Fruit fly (Drosophila melanogaster): ENCODE data around the gene CG33189.

CG33189 gene

DNA sequence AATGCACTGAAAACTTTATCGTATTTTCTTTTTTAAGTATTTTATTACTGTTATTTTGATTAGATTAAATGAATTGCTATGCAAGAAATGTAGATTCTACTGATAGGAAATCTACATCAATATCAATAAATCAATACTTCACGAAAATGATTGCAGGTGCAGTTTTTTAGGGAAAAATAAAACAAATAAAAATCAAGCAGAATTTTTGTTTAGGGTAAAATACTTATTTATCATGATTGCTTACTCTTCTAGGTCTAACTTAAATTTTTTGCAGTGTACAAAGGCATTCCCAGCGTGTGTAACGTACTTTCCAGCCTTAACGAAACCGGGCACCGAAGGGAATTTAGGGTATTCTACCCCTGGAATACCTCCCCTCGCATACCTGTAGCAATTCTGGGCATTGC, 27.9 kb upstream of the CG33189 start (continued):
- TF ChIP-seq CG18599 (GFP tag; optimal IDR thresholded peaks at IDR 0.05) (peak; percentile 40), Six4 (GFP tag; optimal IDR thresholded peaks at IDR 0.05) (peak; percentile 56), CTCF (GFP tag; optimal IDR thresholded peaks at IDR 0.05) (no peak), CG6791 (GFP tag; IDR thresholded peaks at IDR 0.05; ENCODE audit: partially characterized antibody) (no peak), CG14441 (GFP tag; IDR thresholded peaks at IDR 0.05) (peak; percentile 6; the same call in 1 of the 2 replicates), Bdp1 (GFP tag; optimal IDR thresholded peaks at IDR 0.05) (peak; percentile 5), fd3F (GFP tag; optimal IDR thresholded peaks at IDR 0.05) (no peak), kni (GFP tag; optimal IDR thresholded peaks at IDR 0.05) (no peak), sob (GFP tag; IDR thresholded peaks at IDR 0.05) (no peak), B-H1 (GFP tag; IDR thresholded peaks at IDR 0.05) (no peak), CG9609 (GFP tag; optimal IDR thresholded peaks at IDR 0.05) (peak; percentile 63), jing (GFP tag; optimal IDR thresholded peaks at IDR 0.05) (no peak), otp (GFP tag; IDR thresholded peaks at IDR 0.05) (peak; percentile 57; the same call in 1 of the 3 replicates), CG7963 (GFP tag; IDR thresholded peaks at IDR 0.05; ENCODE audit: partially characterized antibody) (no peak), chinmo (GFP tag; IDR thresholded peaks at IDR 0.05; ENCODE audit: partially characterized antibody) (no peak), CG12659 (GFP tag; optimal IDR thresholded peaks at IDR 0.05) (peak; percentile 32), CG33213 (GFP tag; optimal IDR thresholded peaks at IDR 0.05) (peak; percentile 40), CG17359 (tag; optimal IDR thresholded peaks at IDR 0.05) (peak; percentile 66), Jarid2 (GFP tag; optimal IDR thresholded peaks at IDR 0.05) (no peak), CG42726 (GFP tag; IDR thresholded peaks at IDR 0.05; ENCODE audit: partially characterized antibody) (no peak), pfk (GFP tag; optimal IDR thresholded peaks at IDR 0.05) (no peak), org-1 (GFP tag; optimal IDR thresholded peaks at IDR 0.05) (peak; percentile 51), Ssrp (tag; optimal IDR thresholded peaks at IDR 0.05) (peak; percentile 78), ERR (GFP tag; optimal IDR thresholded peaks at IDR 0.05) (no peak), CG2116 (GFP tag; optimal IDR thresholded peaks at IDR 0.05) (peak; percentile 49), Fer1 (GFP tag; optimal IDR thresholded peaks at IDR 0.05) (peak; percentile 9)

dm6 chr3R:8807831-8808517, 27.4 kb upstream of the CG33189 start:
- TF ChIP-seq sd (tag; optimal IDR thresholded peaks at IDR 0.05) (peak; percentile 13), B-H2 (GFP tag; optimal IDR thresholded peaks at IDR 0.05) (peak; percentile 49), CG16779 (GFP tag; IDR thresholded peaks at IDR 0.05) (peak; percentile 58; the same call in 1 of the 2 replicates), Med (GFP tag) (peak; percentile 17), CG13894 (tag; optimal IDR thresholded peaks at IDR 0.05) (peak; percentile 97), sens (GFP tag) (peak; percentile 75), cg (GFP tag; optimal IDR thresholded peaks at IDR 0.05) (peak; percentile 37), CG17385 (GFP tag; optimal IDR thresholded peaks at IDR 0.05) (no peak), org-1 (GFP tag; optimal IDR thresholded peaks at IDR 0.05) (no peak), Rfx (GFP tag; IDR thresholded peaks at IDR 0.05) (0 out of 2 replicates have a peak, but pooled peaks have one; percentile 17), E2f2 (GFP tag; IDR thresholded peaks at IDR 0.05) (no peak), CG15514 (GFP tag; optimal IDR thresholded peaks at IDR 0.05) (peak; percentile 6), Pdp1 (GFP tag; optimal IDR thresholded peaks at IDR 0.05) (peak in 1 of 2 experiments; percentile 63), CG6791 (GFP tag; IDR thresholded peaks at IDR 0.05; ENCODE audit: partially characterized antibody) (peak; percentile 68; the same call in 1 of the 3 replicates), crol (GFP tag; IDR thresholded peaks at IDR 0.05) (peak; percentile 19; the same call in 1 of the 2 replicates), dpn (GFP tag; optimal IDR thresholded peaks at IDR 0.05) (no peak), kni (GFP tag; optimal IDR thresholded peaks at IDR 0.05) (peak; percentile 95), D19B (GFP tag; optimal IDR thresholded peaks at IDR 0.05) (peak; percentile 24), CG34224 (GFP tag; IDR thresholded peaks at IDR 0.05; ENCODE audit: partially characterized antibody) (0 out of 3 replicates have a peak, but pooled peaks have one; percentile 10), Fer3 (tag; optimal IDR thresholded peaks at IDR 0.05) (no peak), corto (GFP tag; optimal IDR thresholded peaks at IDR 0.05) (peak; percentile 16), mirr (GFP tag; optimal IDR thresholded peaks at IDR 0.05) (peak; percentile 47), vvl (GFP tag; IDR thresholded peaks at IDR 0.05) (peak; percentile 49; the same call in 1 of the 2 replicates), CG8924 (tag; optimal IDR thresholded peaks at IDR 0.05) (peak; percentile 33), abd-A (tag; optimal IDR thresholded peaks at IDR 0.05) (peak; percentile 84)

Measured in whole organism, embryonic.